Fruit fly (Drosophila melanogaster) whole organism, embryonic: ENCODE data around the gene Gpdh1.

Source experiments
- Adf1 ChIP-seq: fragments of 200-800 bp; sonication (Bioruptor generic); IDR thresholded peaks from 2 replicates; pipeline ENCODE4 v1.3.6; 2022; ENCODE audit warnings: missing biosample characterization, missing genetic modification characterization
- B-H2 ChIP-seq: fragments of 200-800 bp; sonication (Bioruptor generic); optimal IDR thresholded peaks from 2 replicates; lab custom pipeline; 2018; ENCODE audit warnings: missing biosample characterization, mild to moderate bottlenecking, missing genetic modification characterization
- Blimp-1 ChIP-seq: fragments of 200-800 bp; sonication (Bioruptor generic); optimal IDR thresholded peaks from 3 replicates; lab custom pipeline; 2018; ENCODE audit warnings: missing biosample characterization, missing genetic modification characterization, mild to moderate bottlenecking, moderate library complexity, missing genetic modification reagents
- Bteb2 ChIP-seq: fragments of 200-800 bp; sonication (Bioruptor generic); optimal IDR thresholded peaks from 2 replicates; lab custom pipeline; 2016; ENCODE audit warnings: missing biosample characterization, missing genetic modification characterization
- CG10274 ChIP-seq: fragments of 200-800 bp; sonication (Bioruptor generic); optimal IDR thresholded peaks from 3 replicates; lab custom pipeline; 2017; ENCODE audit warnings: missing biosample characterization, mild to moderate bottlenecking, missing genetic modification characterization
- CG10959 ChIP-seq: fragments of 200-800 bp; sonication (Bioruptor generic); IDR thresholded peaks from 2 replicates; pipeline ENCODE4 v1.3.6; 2022; ENCODE audit warnings: missing biosample characterization, missing genetic modification characterization
- CG11696 ChIP-seq: fragments of 200-800 bp; sonication (Bioruptor generic); IDR thresholded peaks from 2 replicates; pipeline ENCODE4 v1.3.6; 2022; ENCODE audit warnings: missing biosample characterization, missing genetic modification characterization
- CG1529 ChIP-seq: fragments of 200-800 bp; sonication (Bioruptor generic); optimal IDR thresholded peaks from 3 replicates; lab custom pipeline; 2018; ENCODE audit warnings: missing biosample characterization, missing genetic modification characterization
- CG17186 ChIP-seq: fragments of 200-800 bp; sonication (Bioruptor generic); optimal IDR thresholded peaks from 3 replicates; lab custom pipeline; 2017; ENCODE audit warnings: missing biosample characterization, missing genetic modification reagents, missing genetic modification characterization
- CG17385 ChIP-seq: fragments of 200-800 bp; sonication (Bioruptor generic); optimal IDR thresholded peaks from 3 replicates; lab custom pipeline; 2018; ENCODE audit warnings: missing biosample characterization, mild to moderate bottlenecking, missing genetic modification characterization
- CG1792 ChIP-seq: fragments of 200-800 bp; sonication (Bioruptor generic); optimal IDR thresholded peaks from 2 replicates; lab custom pipeline; 2016; ENCODE audit warnings: missing biosample characterization, missing genetic modification characterization
- CG2129 ChIP-seq: fragments of 200-800 bp; sonication (Bioruptor generic); IDR thresholded peaks from 2 replicates; pipeline ENCODE4 v1.3.6; 2022; ENCODE audit warnings: missing biosample characterization, missing genetic modification characterization; ENCODE audit not compliant: partially characterized antibody
- CG32767 ChIP-seq: fragments of 200-800 bp; sonication (Bioruptor generic); IDR thresholded peaks from 2 replicates; pipeline ENCODE4 v1.3.6; 2022; ENCODE audit warnings: missing biosample characterization, missing genetic modification characterization
- CG34376 ChIP-seq: fragments of 200-800 bp; sonication (Bioruptor generic); optimal IDR thresholded peaks from 2 replicates; lab custom pipeline; 2018; ENCODE audit warnings: missing biosample characterization, mild to moderate bottlenecking, missing genetic modification characterization
- CG34422 ChIP-seq: fragments of 200-800 bp; sonication (Bioruptor generic); IDR thresholded peaks from 3 replicates; pipeline ENCODE4 v1.3.6; 2022; ENCODE audit warnings: missing biosample characterization, missing genetic modification characterization
- CG42726 ChIP-seq: fragments of 200-800 bp; sonication (Bioruptor generic); IDR thresholded peaks from 2 replicates; pipeline ENCODE4 v1.3.6; 2022; ENCODE audit warnings: missing biosample characterization, missing genetic modification characterization; ENCODE audit not compliant: partially characterized antibody
- CG4730 ChIP-seq: fragments of 200-800 bp; sonication (Bioruptor generic); IDR thresholded peaks from 2 replicates; pipeline ENCODE4 v1.3.6; 2022; ENCODE audit warnings: missing biosample characterization, missing genetic modification characterization
- CG6654 ChIP-seq: fragments of 200-800 bp; sonication (Bioruptor generic); optimal IDR thresholded peaks from 2 replicates; lab custom pipeline; 2017; ENCODE audit warnings: missing biosample characterization, mild to moderate bottlenecking, missing genetic modification characterization
- CG6813 ChIP-seq: fragments of 200-800 bp; sonication (Bioruptor generic); optimal IDR thresholded peaks from 2 replicates; lab custom pipeline; 2017; ENCODE audit warnings: missing biosample characterization, missing genetic modification characterization, mild to moderate bottlenecking, moderate library complexity, missing genetic modification reagents
- CG7271 ChIP-seq: fragments of 200-800 bp; sonication (Bioruptor generic); optimal IDR thresholded peaks from 2 replicates; lab custom pipeline; 2018; ENCODE audit warnings: missing biosample characterization, mild to moderate bottlenecking, missing genetic modification characterization, moderate library complexity
- Dref ChIP-seq: fragments of 200-800 bp; sonication (Bioruptor generic); IDR thresholded peaks from 2 replicates; pipeline ENCODE4 v1.3.6; 2022; ENCODE audit warnings: missing biosample characterization, missing genetic modification characterization
- Ets65A ChIP-seq: fragments of 200-800 bp; sonication (Bioruptor generic); peaks from one replicate; lab custom pipeline; 2016; ENCODE audit warnings: missing biosample characterization, missing genetic modification characterization
- HLHmδ ChIP-seq: fragments of 200-800 bp; sonication (Bioruptor generic); optimal IDR thresholded peaks from 2 replicates; lab custom pipeline; 2018; ENCODE audit warnings: missing biosample characterization, mild to moderate bottlenecking, missing genetic modification characterization, moderate library complexity
- MBD-R2 ChIP-seq: fragments of 200-800 bp; sonication (Bioruptor generic); IDR thresholded peaks from 2 replicates; pipeline ENCODE4 v1.3.6; 2022; ENCODE audit warnings: missing biosample characterization, missing genetic modification characterization
- Meics ChIP-seq: fragments of 200-800 bp; sonication (Bioruptor generic); optimal IDR thresholded peaks from 2 replicates; lab custom pipeline; 2017; ENCODE audit warnings: missing biosample characterization, mild to moderate bottlenecking, missing genetic modification characterization
- Rfx ChIP-seq: fragments of 200-800 bp; sonication (Bioruptor generic); IDR thresholded peaks from 2 replicates; pipeline ENCODE4 v1.3.6; 2022; ENCODE audit warnings: missing biosample characterization, missing genetic modification characterization
- Sox102F ChIP-seq: fragments of 200-800 bp; sonication (Bioruptor generic); optimal IDR thresholded peaks from 2 replicates; lab custom pipeline; 2018; ENCODE audit warnings: missing biosample characterization, mild to moderate bottlenecking, missing genetic modification characterization, moderate library complexity
- Xbp1 ChIP-seq: fragments of 200-800 bp; sonication (Bioruptor generic); optimal IDR thresholded peaks from 3 replicates; lab custom pipeline; 2016; ENCODE audit warnings: missing biosample characterization, mild to moderate bottlenecking, missing genetic modification characterization
- aop ChIP-seq: fragments of 200-800 bp; sonication (Bioruptor generic); IDR thresholded peaks from 2 replicates; pipeline ENCODE4 v1.3.6; 2022; ENCODE audit warnings: missing biosample characterization, missing genetic modification characterization
- bsh ChIP-seq, 2 experiments: fragments of 200-800 bp; sonication (Bioruptor generic); optimal IDR thresholded peaks; 2 replicates each; lab custom pipeline; 2017 to 2018; ENCODE audit warnings: mild to moderate bottlenecking in 2 of 2, missing biosample characterization in 2 of 2, missing genetic modification characterization in 2 of 2, moderate library complexity in 1 of 2
- chm ChIP-seq: fragments of 200-800 bp; sonication (Bioruptor generic); IDR thresholded peaks from 2 replicates; pipeline ENCODE4 v1.3.6; 2022; ENCODE audit warnings: missing biosample characterization, missing genetic modification characterization
- chn ChIP-seq: fragments of 200-800 bp; sonication (Bioruptor generic); optimal IDR thresholded peaks from 2 replicates; lab custom pipeline; 2016; ENCODE audit warnings: missing biosample characterization, missing genetic modification characterization
- crol ChIP-seq: fragments of 200-800 bp; sonication (Bioruptor generic); IDR thresholded peaks from 2 replicates; pipeline ENCODE4 v1.3.6; 2022; ENCODE audit warnings: missing biosample characterization, missing genetic modification characterization
- emc ChIP-seq: fragments of 200-800 bp; sonication (Bioruptor generic); optimal IDR thresholded peaks from 2 replicates; lab custom pipeline; 2016; ENCODE audit warnings: missing biosample characterization, missing genetic modification characterization
- exex ChIP-seq: fragments of 200-800 bp; sonication (Bioruptor generic); optimal IDR thresholded peaks from 4 replicates; lab custom pipeline; 2018; ENCODE audit warnings: missing biosample characterization, mild to moderate bottlenecking, missing genetic modification characterization, moderate library complexity
- fd64A ChIP-seq: fragments of 200-800 bp; sonication (Bioruptor generic); optimal IDR thresholded peaks from 3 replicates; lab custom pipeline; 2018; ENCODE audit warnings: missing biosample characterization, mild to moderate bottlenecking, missing genetic modification characterization
- grau ChIP-seq: fragments of 200-800 bp; optimal IDR thresholded peaks from 3 replicates; lab custom pipeline; 2019; ENCODE audit warnings: missing biosample characterization, mild to moderate bottlenecking, missing genetic modification characterization, moderate library complexity
- grn ChIP-seq: fragments of 200-800 bp; sonication (Bioruptor generic); optimal IDR thresholded peaks from 3 replicates; lab custom pipeline; 2017; ENCODE audit warnings: missing biosample characterization, missing genetic modification characterization
- gsb ChIP-seq: fragments of 200-800 bp; sonication (Bioruptor generic); IDR thresholded peaks from 2 replicates; pipeline ENCODE4 v1.3.6; 2022; ENCODE audit warnings: missing biosample characterization, missing genetic modification characterization
- her ChIP-seq: fragments of 200-800 bp; sonication (Bioruptor generic); optimal IDR thresholded peaks from 2 replicates; lab custom pipeline; 2016; ENCODE audit warnings: missing biosample characterization, missing genetic modification characterization
- jumu ChIP-seq: fragments of 200-800 bp; sonication (Bioruptor generic); optimal IDR thresholded peaks from 3 replicates; lab custom pipeline; 2016; ENCODE audit warnings: missing biosample characterization, missing genetic modification characterization
- kah ChIP-seq: fragments of 200-800 bp; sonication (Bioruptor generic); optimal IDR thresholded peaks from 2 replicates; lab custom pipeline; 2018; ENCODE audit warnings: missing biosample characterization, mild to moderate bottlenecking, missing genetic modification characterization
- lilli ChIP-seq: fragments of 200-800 bp; sonication (Bioruptor generic); optimal IDR thresholded peaks from 3 replicates; lab custom pipeline; 2016; ENCODE audit warnings: missing biosample characterization, missing genetic modification characterization
- onecut ChIP-seq: fragments of 200-800 bp; sonication (Bioruptor generic); IDR thresholded peaks from 2 replicates; pipeline ENCODE4 v1.3.6; 2022; ENCODE audit warnings: missing biosample characterization, missing genetic modification characterization
- otp ChIP-seq: fragments of 200-800 bp; sonication (Bioruptor generic); IDR thresholded peaks from 3 replicates; pipeline ENCODE4, ENCODE4 v1.3.6; 2022; ENCODE audit warnings: missing biosample characterization, missing genetic modification characterization
- rib ChIP-seq: fragments of 200-800 bp; sonication (Bioruptor generic); IDR thresholded peaks from 2 replicates; pipeline ENCODE4 v1.3.6; 2022; ENCODE audit warnings: missing biosample characterization, missing genetic modification characterization
- seq ChIP-seq: fragments of 200-800 bp; sonication (Bioruptor generic); IDR thresholded peaks from 2 replicates; pipeline ENCODE4 v1.3.6; 2022; ENCODE audit warnings: missing biosample characterization, missing genetic modification characterization
- shn ChIP-seq: fragments of 200-800 bp; sonication (Bioruptor generic); optimal IDR thresholded peaks from 3 replicates; lab custom pipeline; 2016; ENCODE audit warnings: missing biosample characterization, missing genetic modification characterization
- sr ChIP-seq: fragments of 200-800 bp; sonication (Bioruptor generic); IDR thresholded peaks from 3 replicates; pipeline ENCODE4 v1.3.6; 2022; ENCODE audit warnings: missing biosample characterization, missing genetic modification characterization

The Gpdh1 gene

dm6 chr2L:5944305-5945282 lies 1.2 kb downstream of the Gpdh1 start (continued):
- TF ChIP-seq Rfx (GFP tag; lab: Robert Waterston, UW) = peak; percentile 21; the same call in 1 of the 2 replicates
- peak; percentile 96 for TF ChIP-seq exex (tag; lab: Kevin White, UChicago)
- peak; percentile 23 for TF ChIP-seq jumu (GFP tag; lab: Kevin White, UChicago)
- no peak for TF ChIP-seq CG10274 (GFP tag; lab: Kevin White, UChicago)
- TF ChIP-seq onecut = peak; percentile 18; the same call in 1 of the 2 replicates
- peak; percentile 97 for TF ChIP-seq grn
- peak; percentile 13 for TF ChIP-seq shn (GFP tag; lab: Kevin White, UChicago)
- TF ChIP-seq HLHmδ (GFP tag; lab: Kevin White, UChicago) = no peak
- no peak for TF ChIP-seq CG6654 (GFP tag; lab: Kevin White, UChicago)
- no peak for TF ChIP-seq lilli
- TF ChIP-seq Xbp1 (GFP tag; lab: Kevin White, UChicago) = no peak
- TF ChIP-seq seq (GFP tag; lab: Robert Waterston, UW) = no peak
- no peak for TF ChIP-seq CG17186 (GFP tag; lab: Kevin White, UChicago)
- no peak for TF ChIP-seq CG17385 (GFP tag; lab: Kevin White, UChicago)
- TF ChIP-seq CG6813 (GFP tag; lab: Kevin White, UChicago) = no peak
- TF ChIP-seq CG42726 = 0 out of 2 replicates have a peak, but pooled peaks have one; percentile 53
- no peak for TF ChIP-seq Blimp-1 (GFP tag; lab: Kevin White, UChicago)
- no peak for TF ChIP-seq CG4730 (GFP tag; lab: Robert Waterston, UW)
- peak; percentile 21 for TF ChIP-seq fd64A (GFP tag; lab: Kevin White, UChicago)
- TF ChIP-seq crol (GFP tag; lab: Robert Waterston, UW) = peak; percentile 56; the same call in 1 of the 2 replicates
- TF ChIP-seq CG1529 = no peak
- TF ChIP-seq sr (GFP tag; lab: Robert Waterston, UW) = 0 out of 3 replicates have a peak, but pooled peaks have one; percentile 10
- TF ChIP-seq Ets65A (GFP tag; lab: Kevin White, UChicago) = no peak
- TF ChIP-seq CG1792 (GFP tag; lab: Kevin White, UChicago) = peak; percentile 9
- TF ChIP-seq CG32767 (GFP tag; lab: Robert Waterston, UW) = no peak
- 0 out of 2 replicates have a peak, but pooled peaks have one; percentile 14 for TF ChIP-seq CG10959
- TF ChIP-seq grau = no peak
- no peak for TF ChIP-seq emc (GFP tag; lab: Kevin White, UChicago)
- no peak for TF ChIP-seq Meics (GFP tag; lab: Kevin White, UChicago)
- no peak for TF ChIP-seq CG7271 (tag; lab: Kevin White, UChicago)
- no peak for TF ChIP-seq kah (GFP tag; lab: Kevin White, UChicago)
- TF ChIP-seq Dref (GFP tag; lab: Robert Waterston, UW) = no peak
- TF ChIP-seq MBD-R2 (GFP tag; lab: Robert Waterston, UW) = peak; percentile 27; the same call in 1 of the 2 replicates
- TF ChIP-seq B-H2 (GFP tag; lab: Kevin White, UChicago) = peak; percentile 48
- 0 out of 3 replicates have a peak, but pooled peaks have one; percentile 18 for TF ChIP-seq otp (GFP tag; lab: Robert Waterston, UW)
- no peak for TF ChIP-seq gsb
- TF ChIP-seq Adf1 = no peak
- peak; percentile 35; the same call in 1 of the 2 replicates for TF ChIP-seq rib (GFP tag; lab: Robert Waterston, UW)
- TF ChIP-seq Sox102F (GFP tag; lab: Kevin White, UChicago) = no peak
- TF ChIP-seq Bteb2 (GFP tag; lab: Kevin White, UChicago) = no peak
- TF ChIP-seq chm (GFP tag; lab: Robert Waterston, UW) = peak; percentile 76; the same call in 1 of the 2 replicates
- no peak for TF ChIP-seq CG11696
- TF ChIP-seq aop (GFP tag; lab: Robert Waterston, UW) = no peak
- no peak for TF ChIP-seq CG2129
- peak; percentile 35; the same call in 1 of the 3 replicates for TF ChIP-seq CG34422
- TF ChIP-seq CG34376 (GFP tag; lab: Kevin White, UChicago) = no peak
- no peak for TF ChIP-seq her (GFP tag; lab: Kevin White, UChicago)
- TF ChIP-seq bsh (GFP tag; optimal IDR thresholded peaks at IDR 0.05; lab: Kevin White, UChicago) = peak in 1 of 2 experiments; percentile 23
- peak; percentile 47 for TF ChIP-seq chn
